Worm (Caenorhabditis elegans): Measurements from ENCODE around the gene asm-2.

ce11 chrX:11367087-11367486, 43.0 kb upstream of the asm-2 start:
- TF ChIP-seq klf-2 (GFP tag; conservative IDR thresholded peaks at IDR 0.05) (no peak), cog-1 (tag; optimal IDR thresholded peaks at IDR 0.05) (no peak), flt-1 (GFP tag; IDR thresholded peaks at IDR 0.05) (no peak), T22C8.4 (GFP tag; IDR thresholded peaks at IDR 0.05) (no peak), med-1 (GFP tag; optimal IDR thresholded peaks at IDR 0.05; ENCODE audit: insufficient read depth) (no peak), ztf-29 (GFP tag; IDR thresholded peaks at IDR 0.05) (no peak)

Data from whole organism, midembryonic.